Fruit fly (Drosophila melanogaster) S2 (cell line): ENCODE results near the gene CG4887.

ENCODE experiments used
- CG8478 ChIP-seq: fragments of >200 bp; optimal IDR thresholded peaks from 2 replicates; lab custom pipeline; 2018
- CTCF ChIP-seq, 2 experiments: fragments of >200 bp; optimal IDR thresholded peaks; 2 replicates each; lab custom pipeline; 2018

- TF ChIP-seq CG8478 (lab: Kevin White, UChicago) (no peak), CTCF (optimal IDR thresholded peaks at IDR 0.05; lab: Kevin White, UChicago) (peak; percentile 68 to 83)
Measured at dm6 chr2L:1183799-1184198, 11.0 kb downstream of the CG4887 start, which contains the start of the genes CG5126 and Tgt.
